Fruit fly (Drosophila melanogaster): Measurements from ENCODE around the gene Cyp4d2.

dm6 chrX:2134965-2135758 is 40.6 kb upstream of the Cyp4d2 start:
- TF ChIP-seq Sin3A (optimal IDR thresholded peaks at IDR 0.05) (no peak), psq (optimal IDR thresholded peaks at IDR 0.05) (no peak), Myc (optimal IDR thresholded peaks at IDR 0.05) (no peak)

Data from Kc167 (cell line).